In genomic region chrX:4106756-4107155, dm6 we compare ENCODE assay signal across 5 fruit fly cellular contexts.
TF ChIP-seq lines count a peak whose summit lies in the region.

No protein-coding gene starts in this region.

- no peak for TF ChIP-seq CTCF in whole organism, embryonic (GFP tag; optimal IDR thresholded peaks at IDR 0.05; lab: Kevin White, UChicago)

TF ChIP-seq in whole organism, adult, 20 proteins besides CTCF, POLR2A, EP300 and RAD21:
- TF ChIP-seq tj (GFP tag; optimal IDR thresholded peaks at IDR 0.05; lab: Kevin White, UChicago), result no peak
- TF ChIP-seq CG7045 (GFP tag; optimal IDR thresholded peaks at IDR 0.05; lab: Kevin White, UChicago), result peak; percentile 44
- peak; percentile 55 for TF ChIP-seq CG7101 (tag; optimal IDR thresholded peaks at IDR 0.05; lab: Kevin White, UChicago)
- TF ChIP-seq kay (GFP tag; lab: Kevin White, UChicago; ENCODE audit: borderline replicate concordance), result no peak
- peak; percentile 36 for TF ChIP-seq CG12768 (GFP tag; optimal IDR thresholded peaks at IDR 0.05; lab: Kevin White, UChicago)
- TF ChIP-seq CG33017 (tag; optimal IDR thresholded peaks at IDR 0.05; lab: Kevin White, UChicago), result peak; percentile 47
- peak; percentile 32 for TF ChIP-seq CG14711 (tag; optimal IDR thresholded peaks at IDR 0.05; lab: Kevin White, UChicago)

TF ChIP-seq in whole organism, embryonic, 481 proteins besides CTCF, POLR2A, EP300 and RAD21 (continues in another document):
- peak; percentile 4 for TF ChIP-seq CG4707 (GFP tag; optimal IDR thresholded peaks at IDR 0.05; lab: Kevin White, UChicago)
- TF ChIP-seq Mrtf (GFP tag; IDR thresholded peaks at IDR 0.05; lab: Robert Waterston, UW), result 0 out of 3 replicates have a peak, but pooled peaks have one; percentile 14
- TF ChIP-seq CG8388 (GFP tag; optimal IDR thresholded peaks at IDR 0.05; lab: Kevin White, UChicago), result peak; percentile 26
- peak; percentile 43 for TF ChIP-seq CG14710 (tag; optimal IDR thresholded peaks at IDR 0.05; lab: Kevin White, UChicago)
- TF ChIP-seq bsh (GFP tag; optimal IDR thresholded peaks at IDR 0.05; lab: Kevin White, UChicago), result peak; percentile 3 to 53
- no peak for TF ChIP-seq CG13287 (GFP tag; IDR thresholded peaks at IDR 0.05; lab: Robert Waterston, UW; ENCODE audit: partially characterized antibody)
- TF ChIP-seq lov (optimal IDR thresholded peaks at IDR 0.05; lab: Kevin White, UChicago), result no peak
- 0 out of 3 replicates have a peak, but pooled peaks have one; percentile 39 for TF ChIP-seq lov (GFP tag; IDR thresholded peaks at IDR 0.05; lab: Robert Waterston, UW)
- TF ChIP-seq nerfin-1 (tag; optimal IDR thresholded peaks at IDR 0.05; lab: Kevin White, UChicago), result peak; percentile 13
- TF ChIP-seq ci (GFP tag; IDR thresholded peaks at IDR 0.05; lab: Robert Waterston, UW), result 0 out of 3 replicates have a peak, but pooled peaks have one; percentile 12
- TF ChIP-seq sisA (GFP tag; IDR thresholded peaks at IDR 0.05; lab: Robert Waterston, UW), result peak; percentile 24; the same call in 1 of the 2 replicates
- TF ChIP-seq CG15011 (GFP tag; optimal IDR thresholded peaks at IDR 0.05; lab: Kevin White, UChicago), result no peak
- TF ChIP-seq CG2120 (GFP tag; optimal IDR thresholded peaks at IDR 0.05; lab: Kevin White, UChicago), result peak; percentile 26
- TF ChIP-seq CG34376 (GFP tag; optimal IDR thresholded peaks at IDR 0.05; lab: Kevin White, UChicago), result no peak
- TF ChIP-seq Trl (optimal IDR thresholded peaks at IDR 0.05; lab: Kevin White, UChicago), result no peak
- no peak for TF ChIP-seq Trl (GFP tag; optimal IDR thresholded peaks at IDR 0.05; lab: Kevin White, UChicago)
- TF ChIP-seq gem (tag; optimal IDR thresholded peaks at IDR 0.05; lab: Kevin White, UChicago), result peak; percentile 57
- TF ChIP-seq stwl (tag; optimal IDR thresholded peaks at IDR 0.05; lab: Kevin White, UChicago), result no peak
- TF ChIP-seq trem (tag; optimal IDR thresholded peaks at IDR 0.05; lab: Kevin White, UChicago), result peak; percentile 3
- no peak for TF ChIP-seq ewg (GFP tag; optimal IDR thresholded peaks at IDR 0.05; lab: Kevin White, UChicago)

TF ChIP-seq in whole organism, prepupa, 60 proteins besides CTCF, POLR2A, EP300 and RAD21 (continues in another document):
- TF ChIP-seq Sox102F (GFP tag; optimal IDR thresholded peaks at IDR 0.05; lab: Kevin White, UChicago), result peak; percentile 30
- peak; percentile 85 for TF ChIP-seq CG8119 (GFP tag; IDR thresholded peaks at IDR 0.05; lab: Robert Waterston, UW)
- TF ChIP-seq cyc (GFP tag; optimal IDR thresholded peaks at IDR 0.05; lab: Kevin White, UChicago), result peak; percentile 56
- TF ChIP-seq CG6808 (GFP tag; optimal IDR thresholded peaks at IDR 0.05; lab: Kevin White, UChicago), result peak; percentile 77
- peak; percentile 18 for TF ChIP-seq CG11762 (GFP tag; optimal IDR thresholded peaks at IDR 0.05; lab: Kevin White, UChicago; ENCODE audit: insufficient read depth)
- peak; percentile 63 for TF ChIP-seq topi (GFP tag; optimal IDR thresholded peaks at IDR 0.05; lab: Kevin White, UChicago)
- peak; percentile 83 for TF ChIP-seq CG15336 (GFP tag; IDR thresholded peaks at IDR 0.05; lab: Robert Waterston, UW)
- no peak for TF ChIP-seq CG11902 (GFP tag; optimal IDR thresholded peaks at IDR 0.05; lab: Kevin White, UChicago)
- TF ChIP-seq lz (GFP tag; optimal IDR thresholded peaks at IDR 0.05; lab: Kevin White, UChicago), result peak; percentile 67
- TF ChIP-seq CG3919 (GFP tag; optimal IDR thresholded peaks at IDR 0.05; lab: Kevin White, UChicago), result peak; percentile 68
- peak; percentile 92 for TF ChIP-seq Eip78C (GFP tag; lab: Kevin White, UChicago)
- peak; percentile 76 for TF ChIP-seq pdm3 (GFP tag; optimal IDR thresholded peaks at IDR 0.05; lab: Kevin White, UChicago)
- TF ChIP-seq Hr4 (GFP tag; optimal IDR thresholded peaks at IDR 0.05; lab: Kevin White, UChicago), result peak; percentile 70
- peak; percentile 63 for TF ChIP-seq Met (GFP tag; optimal IDR thresholded peaks at IDR 0.05; lab: Kevin White, UChicago)
- peak; percentile 42 for TF ChIP-seq CG16779 (tag; optimal IDR thresholded peaks at IDR 0.05; lab: Kevin White, UChicago)
- TF ChIP-seq achi (GFP tag; optimal IDR thresholded peaks at IDR 0.05; lab: Kevin White, UChicago), result peak; percentile 74
- TF ChIP-seq CG8632 (GFP tag; optimal IDR thresholded peaks at IDR 0.05; lab: Kevin White, UChicago), result peak; percentile 64
- TF ChIP-seq spab (GFP tag; optimal IDR thresholded peaks at IDR 0.05; lab: Kevin White, UChicago), result peak; percentile 72
- TF ChIP-seq esn (GFP tag; optimal IDR thresholded peaks at IDR 0.05; lab: Kevin White, UChicago), result peak; percentile 63
- TF ChIP-seq CG10631 (GFP tag; optimal IDR thresholded peaks at IDR 0.05; lab: Kevin White, UChicago), result peak; percentile 64
- no peak for TF ChIP-seq CG6854 (GFP tag; optimal IDR thresholded peaks at IDR 0.05; lab: Kevin White, UChicago)
- peak; percentile 38 for TF ChIP-seq CG9139 (GFP tag; optimal IDR thresholded peaks at IDR 0.05; lab: Kevin White, UChicago)

TF ChIP-seq in whole organism, pupa, 21 proteins besides CTCF, POLR2A, EP300 and RAD21:
- TF ChIP-seq EcR (GFP tag; optimal IDR thresholded peaks at IDR 0.05; lab: Kevin White, UChicago) (no peak), Pif1A (GFP tag; optimal IDR thresholded peaks at IDR 0.05; lab: Kevin White, UChicago) (peak; percentile 63), CG13204 (GFP tag; optimal IDR thresholded peaks at IDR 0.05; lab: Kevin White, UChicago) (peak; percentile 50), Pif1B (GFP tag; optimal IDR thresholded peaks at IDR 0.05; lab: Kevin White, UChicago) (peak; percentile 58), CG4496 (GFP tag; IDR thresholded peaks at IDR 0.05; lab: Robert Waterston, UW) (peak; percentile 69; the same call in 2 of the 3 replicates), CG8159 (tag; optimal IDR thresholded peaks at IDR 0.05; lab: Kevin White, UChicago) (peak; percentile 79), CG17806 (tag; optimal IDR thresholded peaks at IDR 0.05; lab: Kevin White, UChicago) (peak; percentile 63), Snoo (tag; optimal IDR thresholded peaks at IDR 0.05; lab: Kevin White, UChicago) (peak; percentile 43), gl (tag; optimal IDR thresholded peaks at IDR 0.05; lab: Kevin White, UChicago) (peak; percentile 47), CG8301 (tag; optimal IDR thresholded peaks at IDR 0.05; lab: Kevin White, UChicago) (peak; percentile 81), D1 (tag; optimal IDR thresholded peaks at IDR 0.05; lab: Kevin White, UChicago) (no peak), CG10348 (GFP tag; IDR thresholded peaks at IDR 0.05; lab: Robert Waterston, UW) (peak; percentile 26; the same call in 1 of the 2 replicates), Ets98B (GFP tag; IDR thresholded peaks at IDR 0.05; lab: Robert Waterston, UW) (peak; percentile 39), fd96Ca (GFP tag; IDR thresholded peaks at IDR 0.05; lab: Robert Waterston, UW) (peak; percentile 73), CG34367 (tag; optimal IDR thresholded peaks at IDR 0.05; lab: Kevin White, UChicago) (peak; percentile 75), CG15710 (tag; optimal IDR thresholded peaks at IDR 0.05; lab: Kevin White, UChicago) (peak; percentile 78), CG32121 (GFP tag; IDR thresholded peaks at IDR 0.05; lab: Robert Waterston, UW) (peak; percentile 57; the same call in 1 of the 2 replicates), rn (GFP tag; IDR thresholded peaks at IDR 0.05; lab: Robert Waterston, UW) (no peak), CG14655 (GFP tag; optimal IDR thresholded peaks at IDR 0.05; lab: Kevin White, UChicago) (no peak), CG9948 (tag; optimal IDR thresholded peaks at IDR 0.05; lab: Kevin White, UChicago) (peak; percentile 71), CG12605 (GFP tag; IDR thresholded peaks at IDR 0.05; lab: Robert Waterston, UW) (peak; percentile 28)
TF ChIP-seq in whole organism, pupa: peak in this region for 17.

TF ChIP-seq in whole organism, wandering third instar larva, 38 proteins besides CTCF, POLR2A, EP300 and RAD21:
- TF ChIP-seq usp (GFP tag; optimal IDR thresholded peaks at IDR 0.05; lab: Kevin White, UChicago) (no peak), Mio (GFP tag; optimal IDR thresholded peaks at IDR 0.05; lab: Kevin White, UChicago) (no peak), woc (GFP tag; optimal IDR thresholded peaks at IDR 0.05; lab: Kevin White, UChicago) (peak; percentile 73), ey (GFP tag; optimal IDR thresholded peaks at IDR 0.05; lab: Kevin White, UChicago) (peak; percentile 69), dsf (GFP tag; optimal IDR thresholded peaks at IDR 0.05; lab: Kevin White, UChicago; ENCODE audit: borderline replicate concordance) (no peak), Rel (GFP tag; optimal IDR thresholded peaks at IDR 0.05; lab: Kevin White, UChicago) (no peak), Rel (tag; optimal IDR thresholded peaks at IDR 0.05; lab: Kevin White, UChicago) (no peak), OdsH (GFP tag; optimal IDR thresholded peaks at IDR 0.05; lab: Kevin White, UChicago) (peak; percentile 68), HLH106 (tag; optimal IDR thresholded peaks at IDR 0.05; lab: Kevin White, UChicago) (peak; percentile 75), jim (GFP tag; optimal IDR thresholded peaks at IDR 0.05; lab: Kevin White, UChicago) (no peak), fru (GFP tag; optimal IDR thresholded peaks at IDR 0.05; lab: Kevin White, UChicago) (peak; percentile 74), lola (GFP tag; optimal IDR thresholded peaks at IDR 0.05; lab: Kevin White, UChicago) (no peak), rgr (GFP tag; optimal IDR thresholded peaks at IDR 0.05; lab: Kevin White, UChicago) (peak; percentile 69), CG9705 (GFP tag; optimal IDR thresholded peaks at IDR 0.05; lab: Kevin White, UChicago) (peak; percentile 17), Hnf4 (GFP tag; optimal IDR thresholded peaks at IDR 0.05; lab: Kevin White, UChicago) (peak; percentile 26), h (GFP tag; optimal IDR thresholded peaks at IDR 0.05; lab: Kevin White, UChicago) (peak; percentile 55), br (GFP tag; optimal IDR thresholded peaks at IDR 0.05; lab: Kevin White, UChicago) (peak; percentile 49), dmrt93B (GFP tag; optimal IDR thresholded peaks at IDR 0.05; lab: Kevin White, UChicago) (peak; percentile 58), foxo (GFP tag; optimal IDR thresholded peaks at IDR 0.05; lab: Kevin White, UChicago) (peak in 1 of 2 experiments; percentile 74), Sp1 (GFP tag; optimal IDR thresholded peaks at IDR 0.05; lab: Kevin White, UChicago) (peak; percentile 75), CG32264 (GFP tag; optimal IDR thresholded peaks at IDR 0.05; lab: Kevin White, UChicago) (no peak), tai (GFP tag; optimal IDR thresholded peaks at IDR 0.05; lab: Kevin White, UChicago) (no peak), N (GFP tag; optimal IDR thresholded peaks at IDR 0.05; lab: Kevin White, UChicago) (no peak)
